Worm (Caenorhabditis elegans): ENCODE data around the gene dhc-4.
A peak's percentile ranks its signal among the peaks of the same experiment; 100 is the strongest.

Gene dhc-4

ce11 chrIII:11007552-11008272 is 38.0 kb downstream of the dhc-4 start, which contains the start of the genes fipr-17 and Y48A6B.3 (continued):
- TF ChIP-seq elt-1 (tag; optimal IDR thresholded peaks at IDR 0.05) (no peak), ceh-82 (tag; optimal IDR thresholded peaks at IDR 0.05) (peak; percentile 49), R02D3.7 (tag; optimal IDR thresholded peaks at IDR 0.05) (peak; percentile 30), zag-1 (tag; optimal IDR thresholded peaks at IDR 0.05) (peak; percentile 50), gmeb-1 (tag; optimal IDR thresholded peaks at IDR 0.05) (peak; percentile 99), lin-11 (tag; optimal IDR thresholded peaks at IDR 0.05) (peak; percentile 78), unc-62 (GFP tag; optimal IDR thresholded peaks at IDR 0.05) (no peak), Y55F3AM.14 (GFP tag; optimal IDR thresholded peaks at IDR 0.05) (no peak), snpc-4 (tag; optimal IDR thresholded peaks at IDR 0.05) (peak; percentile 91), ztf-11 (tag; optimal IDR thresholded peaks at IDR 0.05) (no peak), mab-5 (tag; optimal IDR thresholded peaks at IDR 0.05) (peak; percentile 65), C34F6.9 (tag; optimal IDR thresholded peaks at IDR 0.05) (peak; percentile 80), unc-55 (GFP tag; optimal IDR thresholded peaks at IDR 0.05) (peak; percentile 98)

- TF ChIP-seq ztf-4 (tag; optimal IDR thresholded peaks at IDR 0.05) (no peak), lin-13 (GFP tag; optimal IDR thresholded peaks at IDR 0.05) (no peak), nhr-12 (tag; optimal IDR thresholded peaks at IDR 0.05) (no peak), mbf-1 (tag; optimal IDR thresholded peaks at IDR 0.05) (no peak), dmd-4 (tag; optimal IDR thresholded peaks at IDR 0.05) (no peak), nhr-129 (tag; optimal IDR thresholded peaks at IDR 0.05) (no peak), nhr-23 (tag; optimal IDR thresholded peaks at IDR 0.05) (no peak), alr-1 (tag; optimal IDR thresholded peaks at IDR 0.05) (no peak), nhr-6 (tag; optimal IDR thresholded peaks at IDR 0.05) (no peak), ceh-16 (tag; optimal IDR thresholded peaks at IDR 0.05) (no peak), aly-2 (tag; optimal IDR thresholded peaks at IDR 0.05) (no peak), mab-5 (tag; optimal IDR thresholded peaks at IDR 0.05) (no peak), lin-39 (tag; optimal IDR thresholded peaks at IDR 0.05) (no peak), Y55F3AM.14 (GFP tag; optimal IDR thresholded peaks at IDR 0.05) (no peak)
Observed at ce11 chrIII:11008869-11009268, 39.1 kb downstream of the dhc-4 start, which contains the start of gene exos-1. Gene exos-1 (plus strand): TSS chrIII:11009043.

ce11 chrIII:11010597-11010996 is 40.9 kb downstream of the dhc-4 start:
- TF ChIP-seq unc-62 (GFP tag; optimal IDR thresholded peaks at IDR 0.05) (no peak), elt-1 (tag; optimal IDR thresholded peaks at IDR 0.05) (no peak)

ce11 chrIII:11012264-11012663 is 42.5 kb downstream of the dhc-4 start, which contains the start of gene kvs-4:
Gene kvs-4 (plus strand): TSS chrIII:11012564.
- TF ChIP-seq nhr-77 (tag; optimal IDR thresholded peaks at IDR 0.05) (no peak), lin-13 (GFP tag; optimal IDR thresholded peaks at IDR 0.05) (no peak), mbf-1 (tag; optimal IDR thresholded peaks at IDR 0.05) (no peak), lin-11 (tag; optimal IDR thresholded peaks at IDR 0.05) (no peak), Y55F3AM.14 (GFP tag; optimal IDR thresholded peaks at IDR 0.05) (no peak), nhr-10 (tag; optimal IDR thresholded peaks at IDR 0.05) (no peak), peb-1 (tag; optimal IDR thresholded peaks at IDR 0.05) (no peak), unc-55 (GFP tag; optimal IDR thresholded peaks at IDR 0.05) (no peak), snpc-4 (tag; optimal IDR thresholded peaks at IDR 0.05) (no peak), ama-1 (optimal IDR thresholded peaks at IDR 0.05) (no peak), sma-3 (GFP tag; optimal IDR thresholded peaks at IDR 0.05) (no peak), sem-4 (tag; optimal IDR thresholded peaks at IDR 0.05) (no peak), nhr-6 (tag; optimal IDR thresholded peaks at IDR 0.05) (no peak), nhr-25 (tag; optimal IDR thresholded peaks at IDR 0.05) (no peak)

- TF ChIP-seq blmp-1 (tag; optimal IDR thresholded peaks at IDR 0.05; ENCODE audit: insufficient read depth), result no peak
- TF ChIP-seq mbf-1 (tag; optimal IDR thresholded peaks at IDR 0.05), result no peak
- no peak for TF ChIP-seq mdl-1 (tag; optimal IDR thresholded peaks at IDR 0.05)
- TF ChIP-seq ama-1 (optimal IDR thresholded peaks at IDR 0.05), result no peak
- TF ChIP-seq lin-39 (tag; optimal IDR thresholded peaks at IDR 0.05), result no peak
- TF ChIP-seq unc-62 (GFP tag; optimal IDR thresholded peaks at IDR 0.05), result no peak
- no peak for TF ChIP-seq ZK546.5 (tag; optimal IDR thresholded peaks at IDR 0.05)
- no peak for TF ChIP-seq ztf-11 (tag; optimal IDR thresholded peaks at IDR 0.05)
- TF ChIP-seq ztf-1 (GFP tag; conservative IDR thresholded peaks at IDR 0.05), result no peak
- no peak for TF ChIP-seq egl-27 (tag; optimal IDR thresholded peaks at IDR 0.05)
- no peak for TF ChIP-seq lsy-2 (tag; optimal IDR thresholded peaks at IDR 0.05)
- no peak for TF ChIP-seq crh-2 (tag; optimal IDR thresholded peaks at IDR 0.05)
- no peak for TF ChIP-seq zag-1 (tag; optimal IDR thresholded peaks at IDR 0.05)
Observed at ce11 chrIII:11022278-11022677, 52.5 kb downstream of the dhc-4 start.
